Fruit fly (Drosophila melanogaster): ENCODE measurements around the gene vrs.
"Not testable (repeated sequence)": the region's sequence is repeated elsewhere in the genome, so short reads cannot be mapped to it uniquely, and the experiment has no call there.

The vrs gene

DNA sequence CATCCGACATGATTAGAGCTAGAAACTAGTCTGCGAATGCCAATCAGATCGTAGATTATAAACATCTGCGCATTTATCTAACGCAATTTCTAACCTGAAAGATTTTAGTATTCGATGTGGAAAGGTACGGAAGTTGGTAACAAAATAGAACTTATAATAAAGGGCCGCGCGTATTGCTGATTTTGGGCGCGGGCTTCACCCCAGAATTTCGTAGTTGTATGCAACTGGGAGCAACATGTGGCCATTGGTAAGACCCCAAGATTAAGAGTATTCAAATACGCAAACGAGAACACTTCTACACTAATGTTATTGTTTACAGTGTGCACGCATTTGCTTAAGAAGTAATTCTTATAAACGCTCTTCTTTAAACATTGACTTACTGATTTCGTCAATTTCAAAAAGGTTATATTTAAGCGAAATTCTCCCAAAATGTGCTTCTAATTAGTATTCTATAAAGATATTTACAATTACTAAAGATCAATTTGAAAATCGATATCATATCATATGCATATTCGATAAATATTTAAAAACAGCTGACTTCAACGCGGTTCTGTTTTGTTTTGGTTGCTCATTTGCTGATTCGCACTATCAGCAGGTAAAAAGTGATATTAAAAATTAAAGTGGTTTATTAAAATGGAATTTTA, 12.5 kb downstream of the vrs start, which contains the start of the genes CG5961 and Polr3C (continued):
- peak; percentile 56 for TF ChIP-seq Dref (GFP tag; IDR thresholded peaks at IDR 0.05)
- no peak for TF ChIP-seq vfl (GFP tag; optimal IDR thresholded peaks at IDR 0.05)
- no peak for TF ChIP-seq CG7987 (GFP tag; optimal IDR thresholded peaks at IDR 0.05)
- no peak for TF ChIP-seq ap (GFP tag; IDR thresholded peaks at IDR 0.05)
- peak; percentile 75 for TF ChIP-seq E2f2 (GFP tag; IDR thresholded peaks at IDR 0.05)
- TF ChIP-seq gfzf (GFP tag; optimal IDR thresholded peaks at IDR 0.05): peak; percentile 71
- TF ChIP-seq CG17829 (tag; optimal IDR thresholded peaks at IDR 0.05): peak; percentile 10
- TF ChIP-seq sd (tag; optimal IDR thresholded peaks at IDR 0.05): no peak
- TF ChIP-seq unc-4 (GFP tag; IDR thresholded peaks at IDR 0.05; ENCODE audit: partially characterized antibody): peak; percentile 43; the same call in 1 of the 2 replicates
- TF ChIP-seq jigr1 (GFP tag; IDR thresholded peaks at IDR 0.05): no peak
- no peak for TF ChIP-seq sr (GFP tag; IDR thresholded peaks at IDR 0.05)
- TF ChIP-seq Tbp (GFP tag; optimal IDR thresholded peaks at IDR 0.05): no peak
- TF ChIP-seq Ets97D (GFP tag; optimal IDR thresholded peaks at IDR 0.05): no peak
- TF ChIP-seq ewg (GFP tag; optimal IDR thresholded peaks at IDR 0.05): no peak
- no peak for TF ChIP-seq CG16813 (GFP tag; IDR thresholded peaks at IDR 0.05; ENCODE audit: partially characterized antibody)
- no peak for TF ChIP-seq eve (GFP tag; optimal IDR thresholded peaks at IDR 0.05)
- peak; percentile 33; the same call in 2 of the 3 replicates for TF ChIP-seq HLH4C (GFP tag; IDR thresholded peaks at IDR 0.05; ENCODE audit: partially characterized antibody)
- no peak for TF ChIP-seq CG12769 (tag; optimal IDR thresholded peaks at IDR 0.05)
- no peak for TF ChIP-seq CG11398 (GFP tag; optimal IDR thresholded peaks at IDR 0.05)
- TF ChIP-seq unpg (GFP tag; optimal IDR thresholded peaks at IDR 0.05): no peak
- peak; percentile 42 for TF ChIP-seq nmo (GFP tag; optimal IDR thresholded peaks at IDR 0.05)
- no peak for TF ChIP-seq Sry-β (GFP tag; optimal IDR thresholded peaks at IDR 0.05)
- peak; percentile 61 for TF ChIP-seq CG15601 (tag; optimal IDR thresholded peaks at IDR 0.05)
- TF ChIP-seq h (optimal IDR thresholded peaks at IDR 0.05): no peak
- no peak for TF ChIP-seq CG9609 (GFP tag; optimal IDR thresholded peaks at IDR 0.05)

DNA sequence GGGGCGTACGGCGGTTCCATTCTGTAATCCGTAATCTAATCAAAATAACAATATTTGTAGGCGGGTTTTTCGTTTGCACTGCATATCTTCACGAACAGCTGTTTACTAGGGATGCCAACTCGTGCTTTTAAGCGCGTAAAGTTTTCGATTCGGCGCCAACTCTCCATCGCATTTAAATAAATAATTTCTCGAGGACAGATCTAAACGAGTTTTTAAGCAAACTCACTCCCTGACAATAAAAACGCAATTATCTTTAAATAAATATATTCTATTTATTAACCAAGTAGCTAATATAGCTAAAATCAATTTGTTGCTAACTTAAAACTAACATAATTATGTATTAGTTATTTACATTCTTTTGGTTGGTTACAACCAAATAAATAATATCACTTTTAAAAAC, 17.7 kb downstream of the vrs start, which contains the start of gene CG5608:
CG5608 (minus strand) TSS at position 101 of the 400 bp plus-strand sequence.
- TF ChIP-seq org-1 (GFP tag; optimal IDR thresholded peaks at IDR 0.05); CG9727 (GFP tag; optimal IDR thresholded peaks at IDR 0.05); CG13287 (GFP tag; IDR thresholded peaks at IDR 0.05; ENCODE audit: partially characterized antibody): not testable (repeated sequence)

DNA sequence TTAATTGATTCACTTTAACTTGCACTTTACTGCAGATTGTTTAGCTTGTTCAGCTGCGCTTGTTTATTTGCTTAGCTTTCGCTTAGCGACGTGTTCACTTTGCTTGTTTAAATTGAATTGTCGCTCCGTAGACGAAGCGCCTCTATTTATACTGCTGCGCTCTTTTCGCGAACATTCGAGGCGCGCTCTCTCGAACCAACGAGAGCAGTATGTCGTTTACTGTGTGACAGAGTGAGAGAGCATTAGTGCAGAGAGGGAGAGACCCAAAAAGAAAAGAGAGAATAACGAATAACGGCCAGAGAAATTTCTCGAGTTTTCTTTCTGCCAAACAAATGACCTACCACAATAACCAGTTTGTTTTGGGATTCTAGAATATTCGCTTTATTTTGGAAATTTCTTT, 20.2 kb downstream of the vrs start, which contains the start of gene Hsp70Ba:
Hsp70Ba (minus strand) TSS at position 102 of the 400 bp plus-strand sequence.
- peak; percentile 66 for TF ChIP-seq onecut (GFP tag; IDR thresholded peaks at IDR 0.05)
- peak in 1 of 2 experiments; percentile 70 for TF ChIP-seq Trl (optimal IDR thresholded peaks at IDR 0.05)
- TF ChIP-seq Trl (GFP tag; optimal IDR thresholded peaks at IDR 0.05): not testable (repeated sequence)

DNA sequence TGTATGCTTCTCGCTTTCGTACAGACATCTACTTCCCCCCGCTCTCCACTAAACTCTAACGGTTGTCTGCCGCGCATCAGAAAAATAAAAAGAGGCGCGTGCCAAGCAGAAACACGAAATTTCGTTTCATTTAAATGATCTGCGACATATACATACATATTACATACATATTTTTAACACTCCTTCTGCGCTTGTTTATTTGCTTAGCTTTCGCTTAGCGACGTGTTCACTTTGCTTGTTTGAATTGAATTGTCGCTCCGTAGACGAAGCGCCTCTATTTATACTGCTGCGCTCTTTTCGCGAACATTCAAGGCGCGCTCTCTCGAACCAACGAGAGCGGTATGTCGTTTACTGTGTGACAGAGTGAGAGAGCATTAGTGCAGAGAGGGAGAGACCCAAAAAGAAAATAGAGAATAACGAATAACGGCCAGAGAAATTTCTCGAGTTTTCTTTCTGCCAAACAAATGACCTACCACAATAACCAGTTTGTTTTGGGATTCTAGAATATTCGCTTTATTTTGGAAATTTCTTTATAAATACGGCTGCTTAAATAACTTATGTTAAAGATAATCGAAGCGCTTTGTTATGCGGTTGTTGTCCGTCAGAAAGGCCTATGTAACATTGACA, 29.9 kb downstream of the vrs start:
- TF ChIP-seq Deaf1 (tag; optimal IDR thresholded peaks at IDR 0.05): peak; percentile 36
- peak; percentile 18 for TF ChIP-seq Blimp-1 (GFP tag; optimal IDR thresholded peaks at IDR 0.05)
- peak; percentile 43 for TF ChIP-seq Med (GFP tag)
- TF ChIP-seq onecut (GFP tag; IDR thresholded peaks at IDR 0.05): peak; percentile 71
- TF ChIP-seq sens (GFP tag): peak; percentile 61
- TF ChIP-seq sug (tag; optimal IDR thresholded peaks at IDR 0.05): peak; percentile 4
- TF ChIP-seq Tbp (GFP tag; optimal IDR thresholded peaks at IDR 0.05): peak; percentile 63
- TF ChIP-seq Trl (optimal IDR thresholded peaks at IDR 0.05): peak; percentile 71 to 86
- TF ChIP-seq Trl (GFP tag; optimal IDR thresholded peaks at IDR 0.05): not testable (repeated sequence)
- peak; percentile 11 for TF ChIP-seq nom (GFP tag; optimal IDR thresholded peaks at IDR 0.05)
- TF ChIP-seq Gug (GFP tag; IDR thresholded peaks at IDR 0.05): peak; percentile 53; the same call in 1 of the 4 replicates
- peak; percentile 91 for TF ChIP-seq CG5180 (GFP tag; optimal IDR thresholded peaks at IDR 0.05)
- TF ChIP-seq cg (GFP tag; optimal IDR thresholded peaks at IDR 0.05): peak; percentile 41
- peak; percentile 88 for TF ChIP-seq Jarid2 (GFP tag; optimal IDR thresholded peaks at IDR 0.05)
- peak; percentile 44 for TF ChIP-seq CTCF (GFP tag; optimal IDR thresholded peaks at IDR 0.05)
- TF ChIP-seq yki (optimal IDR thresholded peaks at IDR 0.05): peak; percentile 15
